Worm (Caenorhabditis elegans) whole organism, L4 larva: Measurements from ENCODE around the gene let-716.
A peak's percentile ranks its signal among the peaks of the same experiment; 100 is the strongest.

Source experiments
- D1046.2 ChIP-seq: fragments of 200-800 bp; sonication (Bioruptor generic); IDR thresholded peaks from 2 replicates; pipeline ENCODE4 v1.3.6; 2022; ENCODE audit warnings: missing genetic modification characterization, missing compliant biosample characterization
- F10B5.3 ChIP-seq: sonication (generic microtip); optimal IDR thresholded peaks from 2 replicates; lab custom pipeline; 2016; ENCODE audit warnings: mild to moderate bottlenecking, missing genetic modification characterization, missing compliant biosample characterization
- F26F4.8 ChIP-seq: fragments of 200-800 bp; sonication (Bioruptor generic); conservative IDR thresholded peaks from 2 replicates; pipeline ENCODE4 v1.3.6; 2022; ENCODE audit warnings: missing genetic modification characterization, missing compliant biosample characterization
- F44E2.7 ChIP-seq: fragments of 200-800 bp; sonication (Bioruptor generic); IDR thresholded peaks from 2 replicates; pipeline ENCODE4 v2.1.2; 2022; ENCODE audit warnings: missing genetic modification characterization, missing compliant biosample characterization
- R02D3.7 ChIP-seq: fragments of 150-350 bp; sonication (generic microtip); optimal IDR thresholded peaks from 3 replicates; lab custom pipeline; 2014; ENCODE audit warnings: missing biosample characterization, missing genetic modification characterization
- T20F7.1 ChIP-seq: fragments of 200-800 bp; sonication (Bioruptor generic); optimal IDR thresholded peaks from 2 replicates; lab custom pipeline; 2018; ENCODE audit warnings: mild to moderate bottlenecking, missing genetic modification characterization, missing compliant biosample characterization
- T26A8.4 ChIP-seq: fragments of 200-800 bp; sonication (Bioruptor generic); IDR thresholded peaks from 2 replicates; pipeline ENCODE4 v1.3.6; 2022; ENCODE audit warnings: missing genetic modification characterization, missing compliant biosample characterization
- Y48G9A.11 ChIP-seq: fragments of 200-800 bp; sonication (Bioruptor generic); IDR thresholded peaks from 2 replicates; pipeline ENCODE4 v1.3.6; 2022; ENCODE audit warnings: missing genetic modification reagents, missing genetic modification characterization, missing compliant biosample characterization
- Y5F2A.4 ChIP-seq: fragments of 200-800 bp; sonication (Bioruptor generic); optimal IDR thresholded peaks from 2 replicates; lab custom pipeline; 2018; ENCODE audit warnings: mild to moderate bottlenecking, missing genetic modification characterization, missing compliant biosample characterization
- Y75B8A.6 ChIP-seq: fragments of 200-800 bp; sonication (Bioruptor generic); IDR thresholded peaks from 2 replicates; pipeline ENCODE4 v1.3.6; 2022; ENCODE audit warnings: missing genetic modification reagents, missing genetic modification characterization, missing compliant biosample characterization
- ZK337.2 ChIP-seq: fragments of 200-800 bp; sonication (Bioruptor generic); IDR thresholded peaks from 2 replicates; pipeline ENCODE4 v1.3.6; 2022; ENCODE audit warnings: missing genetic modification reagents, missing genetic modification characterization, missing compliant biosample characterization
- aly-2 ChIP-seq: sonication (generic microtip); optimal IDR thresholded peaks from 2 replicates; lab custom pipeline; 2018; ENCODE audit warnings: missing biosample characterization, missing genetic modification characterization
- arid-1 ChIP-seq: fragments of 200-800 bp; sonication (Bioruptor generic); conservative IDR thresholded peaks from 2 replicates; pipeline ENCODE4 v1.3.6; 2022; ENCODE audit warnings: missing genetic modification reagents, missing genetic modification characterization, missing compliant biosample characterization
- ceh-82 ChIP-seq: sonication (generic microtip); optimal IDR thresholded peaks from 2 replicates; lab custom pipeline; 2017; ENCODE audit warnings: missing biosample characterization, missing genetic modification characterization
- ctbp-1 ChIP-seq: fragments of 200-800 bp; sonication (Bioruptor generic); IDR thresholded peaks from 2 replicates; pipeline ENCODE4 v1.3.6; 2022; ENCODE audit warnings: missing genetic modification reagents, missing genetic modification characterization, missing compliant biosample characterization
- dpl-1 ChIP-seq: fragments of 150-350 bp; optimal IDR thresholded peaks from 2 replicates; lab custom pipeline; 2014; ENCODE audit warnings: missing biosample characterization, missing genetic modification reagents, missing genetic modification characterization
- dve-1 ChIP-seq: sonication (generic microtip); optimal IDR thresholded peaks from 2 replicates; lab custom pipeline; 2017; ENCODE audit warnings: antibody characterized with exemption, mild to moderate bottlenecking, missing genetic modification characterization, missing compliant biosample characterization; ENCODE audit not compliant: insufficient read depth
- egl-27 ChIP-seq: sonication (generic microtip); optimal IDR thresholded peaks from 3 replicates; lab custom pipeline; 2017; ENCODE audit warnings: missing biosample characterization, missing genetic modification reagents, missing genetic modification characterization
- hlh-30 ChIP-seq: sonication (generic microtip); optimal IDR thresholded peaks from 2 replicates; lab custom pipeline; 2017; ENCODE audit warnings: antibody characterized with exemption, mild to moderate bottlenecking, missing genetic modification characterization, missing compliant biosample characterization; ENCODE audit not compliant: insufficient read depth
- lin-13 ChIP-seq: fragments of 150-350 bp; optimal IDR thresholded peaks from 2 replicates; lab custom pipeline; 2014; ENCODE audit warnings: missing biosample characterization, missing genetic modification reagents, missing genetic modification characterization
- lir-3 ChIP-seq: sonication (generic microtip); optimal IDR thresholded peaks from 2 replicates; lab custom pipeline; 2016; ENCODE audit warnings: mild to moderate bottlenecking, missing genetic modification characterization, missing compliant biosample characterization
- lsy-2 ChIP-seq, 2 experiments: fragments of 150-350 bp in 1 of 2; sonication (generic microtip) in 1 of 2; optimal IDR thresholded peaks; 2 replicates each; lab custom pipeline; 2014 to 2017; ENCODE audit warnings: missing biosample characterization in 2 of 2, missing genetic modification characterization in 2 of 2
- madf-5 ChIP-seq, 2 experiments: fragments of 200-800 bp; sonication (Bioruptor generic); IDR thresholded peaks; 2 replicates each; pipeline ENCODE4 v1.3.6; 2022; ENCODE audit warnings: missing compliant biosample characterization in 2 of 2, missing genetic modification characterization in 2 of 2
- madf-9 ChIP-seq: fragments of 200-800 bp; sonication (Bioruptor generic); conservative IDR thresholded peaks from 2 replicates; pipeline ENCODE4 v1.3.6; 2022; ENCODE audit warnings: missing genetic modification reagents, missing genetic modification characterization, missing compliant biosample characterization
- mdl-1 ChIP-seq, 2 experiments: fragments of 150-350 bp in 1 of 2; sonication (generic microtip) in 1 of 2; optimal IDR thresholded peaks; 2 replicates each; lab custom pipeline; 2014 to 2017; ENCODE audit warnings: missing biosample characterization in 2 of 2, missing genetic modification characterization in 2 of 2
- mxl-2 ChIP-seq: fragments of 200-800 bp; sonication (Bioruptor generic); conservative IDR thresholded peaks from 2 replicates; pipeline ENCODE4 v1.3.6; 2022; ENCODE audit warnings: missing genetic modification reagents, missing genetic modification characterization, missing compliant biosample characterization
- mxl-3 ChIP-seq: fragments of 200-800 bp; sonication (Bioruptor generic); optimal IDR thresholded peaks from 2 replicates; lab custom pipeline; 2018; ENCODE audit warnings: mild to moderate bottlenecking, missing genetic modification characterization, missing compliant biosample characterization
- nhr-10 ChIP-seq: fragments of 150-350 bp; optimal IDR thresholded peaks from 2 replicates; lab custom pipeline; 2014; ENCODE audit warnings: missing biosample characterization, missing genetic modification characterization
- nhr-237 ChIP-seq: sonication (generic microtip); optimal IDR thresholded peaks from 2 replicates; lab custom pipeline; 2017; ENCODE audit warnings: missing biosample characterization, missing genetic modification characterization
- nhr-25 ChIP-seq: sonication (generic microtip); optimal IDR thresholded peaks from 2 replicates; lab custom pipeline; 2017; ENCODE audit warnings: missing genetic modification characterization, mild to moderate bottlenecking, missing compliant biosample characterization, antibody characterized with exemption, moderate library complexity, borderline replicate concordance; ENCODE audit not compliant: insufficient read depth
- nhr-41 ChIP-seq: fragments of 200-800 bp; sonication (Bioruptor generic); IDR thresholded peaks from 2 replicates; pipeline ENCODE4 v1.3.6; 2022; ENCODE audit warnings: missing genetic modification reagents, missing genetic modification characterization, missing compliant biosample characterization
- nhr-42 ChIP-seq: fragments of 200-800 bp; sonication (Bioruptor generic); IDR thresholded peaks from 2 replicates; pipeline ENCODE4 v1.3.6; 2022; ENCODE audit warnings: missing genetic modification characterization, missing compliant biosample characterization
- nhr-48 ChIP-seq: sonication (generic microtip); optimal IDR thresholded peaks from 2 replicates; lab custom pipeline; 2016; ENCODE audit warnings: mild to moderate bottlenecking, missing genetic modification characterization, missing compliant biosample characterization
- nhr-6 ChIP-seq: fragments of 150-350 bp; optimal IDR thresholded peaks from 2 replicates; lab custom pipeline; 2014; ENCODE audit warnings: missing biosample characterization, missing genetic modification characterization
- pha-4 ChIP-seq, 2 experiments: fragments of 150-350 bp in 1 of 2; fragments of 200-800 bp in 1 of 2; sonication (Bioruptor generic) in 1 of 2; IDR thresholded peaks in 1 of 2; optimal IDR thresholded peaks in 1 of 2; 2 replicates each; pipeline versions ENCODE4 v1.3.6 to Lab custom; 2014 to 2022; ENCODE audit warnings: missing genetic modification characterization in 2 of 2, missing genetic modification reagents in 2 of 2, missing biosample characterization in 1 of 2, missing compliant biosample characterization in 1 of 2
- pqm-1 ChIP-seq: sonication (generic microtip); optimal IDR thresholded peaks from 2 replicates; lab custom pipeline; 2017; ENCODE audit warnings: missing biosample characterization, missing genetic modification characterization
- rbr-2 ChIP-seq: sonication (generic microtip); optimal IDR thresholded peaks from 2 replicates; lab custom pipeline; 2016; ENCODE audit warnings: missing genotype, missing genetic modification characterization, missing compliant biosample characterization
- saeg-2 ChIP-seq: fragments of 200-800 bp; sonication (Bioruptor generic); IDR thresholded peaks from 2 replicates; pipeline ENCODE4 v1.3.6; 2022; ENCODE audit warnings: missing genetic modification reagents, missing genetic modification characterization, missing compliant biosample characterization
- skn-1 ChIP-seq: fragments of 150-350 bp; optimal IDR thresholded peaks from 2 replicates; lab custom pipeline; 2014; ENCODE audit warnings: missing biosample characterization, missing genetic modification characterization
- snpc-1.2 ChIP-seq: fragments of 200-800 bp; sonication (Bioruptor generic); IDR thresholded peaks from 2 replicates; pipeline ENCODE4 v1.3.6; 2022; ENCODE audit warnings: missing genetic modification reagents, missing genetic modification characterization, missing compliant biosample characterization
- spr-1 ChIP-seq: sonication (generic microtip); optimal IDR thresholded peaks from 2 replicates; lab custom pipeline; 2016; ENCODE audit warnings: mild to moderate bottlenecking, missing genetic modification characterization, missing compliant biosample characterization
- spr-3 ChIP-seq: fragments of 200-800 bp; sonication (Bioruptor generic); optimal IDR thresholded peaks from 2 replicates; lab custom pipeline; 2018; ENCODE audit warnings: mild to moderate bottlenecking, missing genetic modification characterization, missing compliant biosample characterization
- tra-1 ChIP-seq: fragments of 200-800 bp; sonication (Bioruptor generic); IDR thresholded peaks from 2 replicates; pipeline ENCODE4 v1.3.6; 2022; ENCODE audit warnings: missing genetic modification reagents, missing genetic modification characterization, missing compliant biosample characterization
- unc-130 ChIP-seq: sonication (generic microtip); optimal IDR thresholded peaks from 2 replicates; lab custom pipeline; 2016; ENCODE audit warnings: missing genetic modification reagents, missing genetic modification characterization, missing compliant biosample characterization
- unc-39 ChIP-seq: sonication (generic microtip); optimal IDR thresholded peaks from 2 replicates; lab custom pipeline; 2017; ENCODE audit warnings: missing biosample characterization, missing genetic modification characterization
- vab-7 ChIP-seq: fragments of 200-800 bp; sonication (Bioruptor generic); IDR thresholded peaks from 2 replicates; pipeline ENCODE4 v1.3.6; 2022; ENCODE audit warnings: missing genetic modification reagents, missing genetic modification characterization, missing compliant biosample characterization
- zag-1 ChIP-seq: fragments of 150-350 bp; optimal IDR thresholded peaks from 2 replicates; lab custom pipeline; 2014; ENCODE audit warnings: missing biosample characterization, missing genetic modification characterization
- zfp-3 ChIP-seq: fragments of 200-800 bp; sonication (Bioruptor generic); conservative IDR thresholded peaks from 2 replicates; pipeline ENCODE4 v1.3.6; 2022; ENCODE audit warnings: missing genetic modification reagents, missing genetic modification characterization, missing compliant biosample characterization
- zip-11 ChIP-seq: fragments of 200-800 bp; sonication (Bioruptor generic); IDR thresholded peaks from 2 replicates; pipeline ENCODE4 v1.3.6; 2022; ENCODE audit warnings: missing genetic modification characterization, missing compliant biosample characterization
- zip-2 ChIP-seq: fragments of 150-350 bp; optimal IDR thresholded peaks from 2 replicates; lab custom pipeline; 2014; ENCODE audit warnings: missing biosample characterization, missing genetic modification characterization
- ztf-11 ChIP-seq: fragments of 150-350 bp; optimal IDR thresholded peaks from 2 replicates; lab custom pipeline; 2014; ENCODE audit warnings: missing biosample characterization, missing genetic modification characterization

Gene let-716

DNA sequence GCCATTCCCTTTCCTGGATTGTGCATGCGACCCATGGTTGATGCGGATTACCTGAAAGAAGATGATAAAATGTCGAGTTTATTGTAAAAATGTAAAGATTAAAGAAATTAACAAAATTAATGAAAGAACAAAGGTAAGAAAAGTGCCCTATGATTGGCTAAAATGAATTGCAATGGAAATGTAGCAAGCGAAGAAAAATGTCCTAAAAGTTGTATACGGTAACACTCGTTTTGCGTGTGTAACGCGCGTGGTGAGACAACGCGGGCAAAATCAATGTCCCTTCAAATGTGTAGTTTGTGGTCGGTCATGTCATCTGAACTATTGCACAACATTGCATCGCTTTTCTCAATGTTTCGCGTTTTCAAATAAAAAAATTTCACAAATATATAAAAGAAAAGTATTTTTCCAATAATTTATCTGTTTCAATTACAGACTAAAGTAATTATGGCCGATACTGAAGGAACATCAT lies 8.4 kb upstream of the let-716 start, which contains the start of the genes rps-13 and nfx-1:
rps-13 (minus strand) TSS at position 51 of the 469 bp plus-strand sequence.
nfx-1 (plus strand) TSS at position 433 of the 469 bp plus-strand sequence.
- TF ChIP-seq aly-2 (tag; lab: Kevin White, UChicago) (no peak), lir-3 (tag; lab: Kevin White, UChicago) (no peak), unc-130 (GFP tag; lab: Kevin White, UChicago) (peak; percentile 54), arid-1 (GFP tag; lab: Robert Waterston, UW) (peak; percentile 65; the same call in 1 of the 2 replicates), ztf-11 (tag; lab: Kevin White, UChicago) (no peak), zag-1 (tag; lab: Kevin White, UChicago) (no peak), nhr-42 (GFP tag; lab: Robert Waterston, UW) (no peak), ctbp-1 (no peak), pqm-1 (peak; percentile 2), zip-11 (no peak), madf-5 (GFP tag; IDR thresholded peaks at IDR 0.05; lab: Robert Waterston, UW) (no peak), spr-3 (no peak), nhr-25 (peak; percentile 68), T26A8.4 (GFP tag; lab: Robert Waterston, UW) (no peak), T20F7.1 (GFP tag; lab: Kevin White, UChicago) (no peak), mxl-2 (no peak), Y48G9A.11 (no peak), mxl-3 (peak; percentile 43), zfp-3 (no peak), R02D3.7 (tag; lab: Kevin White, UChicago) (no peak), nhr-41 (GFP tag; lab: Robert Waterston, UW) (no peak), spr-1 (tag; lab: Kevin White, UChicago) (no peak), nhr-10 (tag; lab: Kevin White, UChicago) (peak; percentile 41), F10B5.3 (no peak), ZK337.2 (no peak), F26F4.8 (no peak), pha-4 (GFP tag; IDR thresholded peaks at IDR 0.05; lab: Robert Waterston, UW) (no peak), pha-4 (tag; optimal IDR thresholded peaks at IDR 0.05; lab: Kevin White, UChicago) (peak; percentile 97), snpc-1.2 (no peak), D1046.2 (GFP tag; lab: Robert Waterston, UW) (peak; percentile 98), unc-39 (tag; lab: Kevin White, UChicago) (no peak), tra-1 (GFP tag; lab: Robert Waterston, UW) (no peak), saeg-2 (GFP tag; lab: Robert Waterston, UW) (no peak), ceh-82 (tag; lab: Kevin White, UChicago) (no peak), skn-1 (tag; lab: Kevin White, UChicago) (no peak), F44E2.7 (GFP tag; lab: Robert Waterston, UW) (no peak), lin-13 (GFP tag; lab: Kevin White, UChicago) (peak; percentile 78), madf-9 (GFP tag; lab: Robert Waterston, UW) (no peak), nhr-237 (no peak), Y75B8A.6 (GFP tag; lab: Robert Waterston, UW) (no peak), egl-27 (tag; lab: Kevin White, UChicago) (no peak), hlh-30 (peak; percentile 93), dpl-1 (peak; percentile 73), dve-1 (tag; lab: Kevin White, UChicago) (peak; percentile 84), rbr-2 (peak; percentile 61), zip-2 (tag; lab: Kevin White, UChicago) (peak; percentile 99), vab-7 (no peak), Y5F2A.4 (GFP tag; lab: Kevin White, UChicago) (no peak), lsy-2 (tag; optimal IDR thresholded peaks at IDR 0.05; lab: Kevin White, UChicago) (peak; percentile 96 to 99), mdl-1 (tag; optimal IDR thresholded peaks at IDR 0.05; lab: Kevin White, UChicago) (peak in 1 of 2 experiments; percentile 48), nhr-48 (tag; lab: Kevin White, UChicago) (no peak), nhr-6 (tag; lab: Kevin White, UChicago) (peak; percentile 69)
